Worm (Caenorhabditis elegans): Measurements from ENCODE around the gene srh-266.

DNA sequence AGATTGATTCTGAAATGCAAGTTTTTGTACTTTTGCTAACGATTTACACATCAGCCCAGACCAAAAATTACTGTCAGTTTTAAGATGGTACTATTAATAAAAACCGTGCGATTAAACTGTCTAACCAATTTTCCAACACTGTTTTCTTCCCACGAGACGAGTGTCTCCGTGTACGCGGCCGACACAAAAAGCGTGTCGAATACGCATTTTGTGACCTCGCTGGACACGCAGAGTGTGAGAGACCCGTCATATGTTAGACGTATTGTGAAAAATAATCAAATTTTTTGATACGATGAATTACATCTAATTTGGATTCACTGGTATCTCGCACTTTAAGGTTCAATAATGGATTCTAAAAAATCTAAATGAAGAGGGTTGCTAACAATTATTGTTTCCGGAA lies 29.0 kb upstream of the srh-266 start:
- TF ChIP-seq klf-2 (GFP tag; conservative IDR thresholded peaks at IDR 0.05), result no peak
- TF ChIP-seq tab-1 (GFP tag; IDR thresholded peaks at IDR 0.05), result no peak
- no peak for TF ChIP-seq flt-1 (GFP tag; IDR thresholded peaks at IDR 0.05)
- TF ChIP-seq ref-1 (GFP tag; conservative IDR thresholded peaks at IDR 0.05), result no peak
- TF ChIP-seq cog-1 (tag; optimal IDR thresholded peaks at IDR 0.05), result no peak
- no peak for TF ChIP-seq T22C8.4 (GFP tag; IDR thresholded peaks at IDR 0.05)
